Fruit fly (Drosophila melanogaster): ENCODE data around the gene osa.

DNA sequence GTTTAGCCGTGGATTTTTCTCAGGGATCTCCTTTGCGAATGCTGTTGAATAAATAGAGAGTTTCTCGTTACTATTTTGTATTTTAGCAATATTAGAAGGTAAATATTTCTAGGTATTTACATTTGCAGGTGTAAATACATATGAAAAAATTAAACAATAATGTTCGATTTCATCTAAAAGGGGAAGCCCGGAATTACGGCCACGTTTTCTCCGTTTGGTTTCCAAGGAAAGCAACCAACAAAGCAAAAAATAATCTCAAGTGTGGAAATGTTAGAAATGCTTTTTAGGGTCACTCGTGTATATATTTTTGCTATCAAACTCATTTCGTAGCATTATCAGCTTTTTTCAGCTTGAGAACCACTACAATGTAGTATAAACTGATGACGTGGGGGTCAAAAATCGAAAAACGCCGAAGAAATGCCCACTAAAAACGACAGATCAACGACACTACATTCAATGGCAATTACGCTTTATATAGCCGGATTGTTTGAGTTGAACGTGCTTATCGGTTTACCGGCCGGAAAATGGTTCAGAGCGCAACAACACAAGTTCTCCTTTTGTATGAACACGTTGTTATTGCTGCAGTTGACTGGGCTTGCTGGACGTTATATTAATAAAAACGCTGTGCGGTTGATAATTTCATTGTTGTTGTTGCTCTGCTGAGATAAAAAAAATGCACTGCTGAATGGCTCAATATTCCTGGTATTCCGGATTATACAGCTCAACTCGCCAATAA, 39.8 kb downstream of the osa start:
- TF ChIP-seq CG8478 (optimal IDR thresholded peaks at IDR 0.05), result no peak
- no peak for TF ChIP-seq CTCF (optimal IDR thresholded peaks at IDR 0.05)
